Fruit fly (Drosophila melanogaster) whole organism, pupa: ENCODE results near the gene CG3117.

ENCODE experiments used
- CG10348 ChIP-seq: fragments of 200-800 bp; sonication (Bioruptor generic); IDR thresholded peaks from 2 replicates; pipeline ENCODE4 v1.3.6; 2022; ENCODE audit warnings: missing biosample characterization, missing genetic modification characterization
- CG14655 ChIP-seq: fragments of 200-800 bp; sonication (Bioruptor generic); optimal IDR thresholded peaks from 3 replicates; lab custom pipeline; 2017; ENCODE audit warnings: mild to moderate bottlenecking, missing biosample characterization, missing genetic modification reagents, missing genetic modification characterization
- CG15710 ChIP-seq: fragments of 200-800 bp; sonication (Bioruptor generic); optimal IDR thresholded peaks from 2 replicates; lab custom pipeline; 2018; ENCODE audit warnings: missing biosample characterization, mild to moderate bottlenecking, missing genetic modification characterization, moderate library complexity
- CG17806 ChIP-seq: fragments of 200-800 bp; sonication (Bioruptor generic); optimal IDR thresholded peaks from 2 replicates; lab custom pipeline; 2018; ENCODE audit warnings: missing biosample characterization, mild to moderate bottlenecking, missing genetic modification characterization, moderate library complexity
- CG32121 ChIP-seq: fragments of 200-800 bp; sonication (Bioruptor generic); IDR thresholded peaks from 2 replicates; pipeline ENCODE4 v1.3.6; 2022; ENCODE audit warnings: missing biosample characterization, missing genetic modification characterization
- CG34367 ChIP-seq: fragments of 200-800 bp; sonication (Bioruptor generic); optimal IDR thresholded peaks from 2 replicates; lab custom pipeline; 2018; ENCODE audit warnings: missing biosample characterization, mild to moderate bottlenecking, missing genetic modification characterization
- CG4496 ChIP-seq: fragments of 200-800 bp; sonication (Bioruptor generic); IDR thresholded peaks from 3 replicates; pipeline ENCODE4 v1.3.6; 2022; ENCODE audit warnings: missing biosample characterization, missing genetic modification characterization
- CG8159 ChIP-seq: fragments of 200-800 bp; sonication (Bioruptor generic); optimal IDR thresholded peaks from 3 replicates; lab custom pipeline; 2018; ENCODE audit warnings: missing biosample characterization, mild to moderate bottlenecking, missing genetic modification characterization, moderate library complexity
- CG8301 ChIP-seq: fragments of 200-800 bp; sonication (Bioruptor generic); optimal IDR thresholded peaks from 2 replicates; lab custom pipeline; 2018; ENCODE audit warnings: missing biosample characterization, mild to moderate bottlenecking, missing genetic modification characterization
- D1 ChIP-seq: fragments of 200-800 bp; sonication (Bioruptor generic); optimal IDR thresholded peaks from 2 replicates; lab custom pipeline; 2018; ENCODE audit warnings: missing biosample characterization, mild to moderate bottlenecking, missing genetic modification characterization, moderate library complexity
- EcR ChIP-seq: fragments of 200-800 bp; sonication (Bioruptor generic); optimal IDR thresholded peaks from 3 replicates; lab custom pipeline; 2019; ENCODE audit warnings: missing biosample characterization, missing genetic modification characterization, mild to moderate bottlenecking, moderate library complexity, missing genetic modification reagents
- Pif1A ChIP-seq: fragments of 200-800 bp; sonication (Bioruptor generic); optimal IDR thresholded peaks from 3 replicates; lab custom pipeline; 2016; ENCODE audit warnings: missing biosample characterization, missing genetic modification characterization
- Snoo ChIP-seq: fragments of 200-800 bp; sonication (Bioruptor generic); optimal IDR thresholded peaks from 3 replicates; lab custom pipeline; 2017; ENCODE audit warnings: missing biosample characterization, mild to moderate bottlenecking, missing genetic modification characterization, inconsistent platforms
- gl ChIP-seq: fragments of 200-800 bp; sonication (Bioruptor generic); optimal IDR thresholded peaks from 2 replicates; lab custom pipeline; 2018; ENCODE audit warnings: missing biosample characterization, mild to moderate bottlenecking, missing genetic modification characterization

DNA sequence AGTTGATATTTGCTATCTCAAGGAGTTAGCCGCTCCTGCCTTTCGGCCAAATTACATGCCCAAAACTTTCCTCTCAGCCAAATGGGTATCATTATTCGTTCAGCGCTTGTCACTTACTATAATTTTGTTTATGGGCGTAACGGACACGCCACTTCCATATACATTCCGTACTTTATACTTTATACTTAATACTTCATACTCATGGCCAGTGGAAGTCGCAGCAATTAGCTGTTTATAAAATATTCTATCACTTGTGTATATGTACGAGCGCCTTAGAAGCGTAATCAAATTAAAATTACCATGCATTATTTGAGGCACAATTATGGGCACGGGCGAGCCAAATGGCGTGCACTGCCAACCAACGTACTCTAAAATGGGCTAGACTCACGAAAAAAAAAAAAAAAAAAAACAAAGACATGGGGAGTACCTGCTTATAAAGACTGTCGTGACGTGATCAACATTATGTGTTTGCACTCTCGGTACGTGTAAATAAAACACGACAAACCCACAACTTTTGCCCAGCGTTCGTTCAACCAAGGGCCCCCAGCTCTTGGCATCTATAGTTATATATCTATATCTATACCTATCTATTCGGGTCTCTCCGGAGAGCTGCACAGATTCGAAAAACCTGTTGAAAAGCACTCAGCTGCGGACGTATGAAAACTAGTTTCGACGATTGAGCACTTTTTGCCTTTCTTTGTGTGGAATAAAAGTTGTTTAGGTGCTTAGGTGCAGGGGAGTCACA lies 14.3 kb upstream of the CG3117 start:
- TF ChIP-seq CG15710 (tag; lab: Kevin White, UChicago) = no peak
- no peak for TF ChIP-seq gl (tag; lab: Kevin White, UChicago)
- TF ChIP-seq Pif1A (GFP tag; lab: Kevin White, UChicago) = no peak
- no peak for TF ChIP-seq CG10348
- no peak for TF ChIP-seq CG17806 (tag; lab: Kevin White, UChicago)
- TF ChIP-seq CG4496 = no peak
- TF ChIP-seq D1 = no peak
- no peak for TF ChIP-seq CG8301
- TF ChIP-seq CG8159 (tag; lab: Kevin White, UChicago) = no peak
- no peak for TF ChIP-seq CG34367 (tag; lab: Kevin White, UChicago)
- TF ChIP-seq Snoo (tag; lab: Kevin White, UChicago) = no peak
- peak; percentile 92 for TF ChIP-seq EcR (GFP tag; lab: Kevin White, UChicago)
- 0 out of 2 replicates have a peak, but pooled peaks have one; percentile 31 for TF ChIP-seq CG32121
- TF ChIP-seq CG14655 = no peak
